Worm (Caenorhabditis elegans) whole organism, L4 larva: Measurements from ENCODE around the gene ndab-1.

Experiments
- ZK546.5 ChIP-seq, 2 experiments: sonication (generic microtip); optimal IDR thresholded peaks; 2 replicates each; lab custom pipeline; 2017; ENCODE audit warnings: missing biosample characterization in 2 of 2, missing genetic modification characterization in 2 of 2
- ceh-82 ChIP-seq: sonication (generic microtip); optimal IDR thresholded peaks from 2 replicates; lab custom pipeline; 2017; ENCODE audit warnings: missing biosample characterization, missing genetic modification characterization
- ces-1 ChIP-seq: fragments of 150-350 bp; sonication (generic microtip); optimal IDR thresholded peaks from 4 replicates; lab custom pipeline; 2014; ENCODE audit warnings: missing biosample characterization, missing genetic modification reagents, missing genetic modification characterization
- madf-5 ChIP-seq, 2 experiments: fragments of 200-800 bp; sonication (Bioruptor generic); IDR thresholded peaks; 2 replicates each; pipeline ENCODE4 v1.3.6; 2022; ENCODE audit warnings: missing compliant biosample characterization in 2 of 2, missing genetic modification characterization in 2 of 2
- skn-1 ChIP-seq: fragments of 150-350 bp; optimal IDR thresholded peaks from 2 replicates; lab custom pipeline; 2014; ENCODE audit warnings: missing biosample characterization, missing genetic modification characterization
- unc-62 ChIP-seq, 3 experiments: fragments of 150-350 bp in 1 of 3; sonication (generic microtip); optimal IDR thresholded peaks in 2 of 3; peaks in 1 of 3; 1 replicate in 1 of 3; 2 replicates in 2 of 3; lab custom pipeline; 2014 to 2017; ENCODE audit warnings: missing biosample characterization in 3 of 3, missing genetic modification characterization in 3 of 3, missing genetic modification reagents in 3 of 3, missing genotype in 1 of 3
- zag-1 ChIP-seq: fragments of 150-350 bp; optimal IDR thresholded peaks from 2 replicates; lab custom pipeline; 2014; ENCODE audit warnings: missing biosample characterization, missing genetic modification characterization

- TF ChIP-seq unc-62 (GFP tag; optimal IDR thresholded peaks at IDR 0.05 in 1 of 2; lab: Kevin White, UChicago) (no peak), unc-62 (tag; optimal IDR thresholded peaks at IDR 0.05; lab: Kevin White, UChicago) (no peak), madf-5 (GFP tag; IDR thresholded peaks at IDR 0.05; lab: Robert Waterston, UW) (no peak), ZK546.5 (tag; optimal IDR thresholded peaks at IDR 0.05; lab: Kevin White, UChicago) (no peak), skn-1 (tag; lab: Kevin White, UChicago) (no peak), ceh-82 (tag; lab: Kevin White, UChicago) (no peak), ces-1 (GFP tag; lab: Kevin White, UChicago) (no peak), zag-1 (tag; lab: Kevin White, UChicago) (no peak)
Observed at ce11 chrIII:11933539-11933938, 18.0 kb upstream of the ndab-1 start, which contains the start of gene dolk-1.
